Worm (Caenorhabditis elegans) whole organism, L3 larva: ENCODE data around the gene ceh-82.

Source experiments
- ZK546.5 ChIP-seq: sonication (generic microtip); optimal IDR thresholded peaks from 2 replicates; lab custom pipeline; 2017; ENCODE audit warnings: missing biosample characterization, missing genetic modification characterization
- aly-2 ChIP-seq: fragments of 150-350 bp; optimal IDR thresholded peaks from 2 replicates; lab custom pipeline; 2014; ENCODE audit warnings: missing biosample characterization, missing genetic modification characterization
- ama-1 ChIP-seq: fragments of 150-350 bp; optimal IDR thresholded peaks from 2 replicates; lab custom pipeline; 2018
- ceh-16 ChIP-seq: sonication (generic microtip); optimal IDR thresholded peaks from 2 replicates; lab custom pipeline; 2017; ENCODE audit warnings: missing biosample characterization, missing genetic modification characterization
- ceh-82 ChIP-seq: fragments of 150-350 bp; optimal IDR thresholded peaks from 2 replicates; lab custom pipeline; 2014; ENCODE audit warnings: missing biosample characterization, missing genetic modification characterization
- egl-27 ChIP-seq: sonication (generic microtip); optimal IDR thresholded peaks from 4 replicates; lab custom pipeline; 2017; ENCODE audit warnings: missing biosample characterization, missing genetic modification reagents, missing genetic modification characterization
- elt-1 ChIP-seq: fragments of 150-350 bp; optimal IDR thresholded peaks from 2 replicates; lab custom pipeline; 2014; ENCODE audit warnings: missing biosample characterization, missing genetic modification characterization
- elt-2 ChIP-seq: sonication (generic microtip); optimal IDR thresholded peaks from 2 replicates; lab custom pipeline; 2016; ENCODE audit warnings: missing genetic modification reagents, mild to moderate bottlenecking, missing genetic modification characterization, missing compliant biosample characterization
- eor-1 ChIP-seq, 2 experiments: fragments of 150-350 bp; optimal IDR thresholded peaks; 2 replicates each; lab custom pipeline; 2014 to 2018; ENCODE audit warnings: missing biosample characterization in 2 of 2, missing genetic modification characterization in 2 of 2
- hmg-11 ChIP-seq: sonication (generic microtip); optimal IDR thresholded peaks from 2 replicates; lab custom pipeline; 2016; ENCODE audit warnings: missing genetic modification characterization, missing compliant biosample characterization
- jun-1 ChIP-seq: fragments of 150-350 bp; optimal IDR thresholded peaks from 2 replicates; lab custom pipeline; 2014; ENCODE audit warnings: missing biosample characterization, missing genetic modification reagents, missing genetic modification characterization
- lsy-12 ChIP-seq: sonication (generic microtip); optimal IDR thresholded peaks from 2 replicates; lab custom pipeline; 2016; ENCODE audit warnings: mild to moderate bottlenecking, missing genetic modification characterization, missing compliant biosample characterization
- mdl-1 ChIP-seq: fragments of 150-350 bp; optimal IDR thresholded peaks from 2 replicates; lab custom pipeline; 2014; ENCODE audit warnings: missing biosample characterization, missing genetic modification characterization
- mml-1 ChIP-seq: fragments of 150-350 bp; sonication (generic microtip); optimal IDR thresholded peaks from 3 replicates; lab custom pipeline; 2014; ENCODE audit warnings: missing biosample characterization, missing genetic modification characterization
- nhr-12 ChIP-seq: fragments of 150-350 bp; optimal IDR thresholded peaks from 2 replicates; lab custom pipeline; 2014; ENCODE audit warnings: missing biosample characterization, missing genetic modification characterization
- nhr-23 ChIP-seq: fragments of 150-350 bp; optimal IDR thresholded peaks from 2 replicates; lab custom pipeline; 2014; ENCODE audit warnings: missing biosample characterization, missing genetic modification reagents, missing genetic modification characterization
- nhr-25 ChIP-seq: sonication (generic microtip); optimal IDR thresholded peaks from 2 replicates; lab custom pipeline; 2017; ENCODE audit warnings: missing biosample characterization, missing genetic modification characterization
- nhr-28 ChIP-seq: fragments of 150-350 bp; optimal IDR thresholded peaks from 2 replicates; lab custom pipeline; 2014; ENCODE audit warnings: missing biosample characterization, missing genetic modification characterization
- nhr-43 ChIP-seq: sonication (generic microtip); optimal IDR thresholded peaks from 2 replicates; lab custom pipeline; 2016; ENCODE audit warnings: mild to moderate bottlenecking, missing genetic modification characterization, missing compliant biosample characterization; ENCODE audit not compliant: poor library complexity, severe bottlenecking
- nhr-67 ChIP-seq: fragments of 150-350 bp; optimal IDR thresholded peaks from 2 replicates; lab custom pipeline; 2014; ENCODE audit warnings: missing biosample characterization, missing genetic modification characterization
- nhr-76 ChIP-seq: fragments of 150-350 bp; sonication (generic microtip); optimal IDR thresholded peaks from 5 replicates; lab custom pipeline; 2014; ENCODE audit warnings: missing biosample characterization, missing genetic modification characterization
- nhr-77 ChIP-seq: fragments of 150-350 bp; optimal IDR thresholded peaks from 2 replicates; lab custom pipeline; 2014; ENCODE audit warnings: missing biosample characterization, missing genetic modification characterization
- pha-4 ChIP-seq: fragments of 150-350 bp; optimal IDR thresholded peaks from 2 replicates; lab custom pipeline; 2014; ENCODE audit warnings: missing biosample characterization, missing genetic modification reagents, missing genetic modification characterization
- pqm-1 ChIP-seq: fragments of 150-350 bp; optimal IDR thresholded peaks from 2 replicates; lab custom pipeline; 2017; ENCODE audit warnings: missing biosample characterization, missing genetic modification characterization, inconsistent platforms
- sea-2 ChIP-seq: fragments of 150-350 bp; sonication (generic microtip); optimal IDR thresholded peaks from 4 replicates; lab custom pipeline; 2014; ENCODE audit warnings: missing biosample characterization, missing genetic modification reagents, missing genetic modification characterization
- snpc-4 ChIP-seq: fragments of 150-350 bp; optimal IDR thresholded peaks from 2 replicates; lab custom pipeline; 2014; ENCODE audit warnings: missing biosample characterization, missing genetic modification characterization
- unc-39 ChIP-seq: sonication (generic microtip); optimal IDR thresholded peaks from 4 replicates; lab custom pipeline; 2017; ENCODE audit warnings: missing biosample characterization, missing genetic modification characterization
- unc-62 ChIP-seq: fragments of 150-350 bp; sonication (generic microtip); optimal IDR thresholded peaks from 4 replicates; lab custom pipeline; 2014; ENCODE audit warnings: missing biosample characterization, missing genetic modification reagents, missing genetic modification characterization
- zag-1 ChIP-seq: fragments of 150-350 bp; optimal IDR thresholded peaks from 2 replicates; lab custom pipeline; 2014; ENCODE audit warnings: missing biosample characterization, missing genetic modification characterization

ceh-82 gene

DNA sequence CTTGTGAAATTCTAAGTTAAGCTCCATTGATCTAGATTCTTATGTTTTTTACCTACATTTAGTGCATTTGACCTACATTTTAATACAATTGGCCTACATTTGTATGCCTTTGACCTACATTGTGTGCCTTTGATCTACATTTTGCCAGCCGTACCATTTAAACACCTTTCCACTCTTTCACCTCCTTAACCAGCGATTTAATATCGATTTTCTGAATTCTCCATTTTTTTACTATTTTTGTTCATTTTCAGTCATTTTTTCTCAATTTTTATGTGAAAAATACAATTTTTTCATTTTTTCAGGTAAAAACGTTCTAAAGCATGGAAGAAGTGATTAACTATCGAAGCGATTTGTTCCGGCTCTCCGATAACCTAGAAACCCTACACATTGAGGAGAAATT is 19.1 kb upstream of the ceh-82 start, which contains the start of gene btb-7:
Gene btb-7 (plus strand): TSS at position 301 of the 400 bp plus-strand sequence.
- TF ChIP-seq unc-39 (tag; lab: Kevin White, UChicago) (no peak), hmg-11 (no peak), nhr-76 (tag; lab: Kevin White, UChicago) (no peak), mdl-1 (tag; lab: Kevin White, UChicago) (no peak), lsy-12 (no peak)

DNA sequence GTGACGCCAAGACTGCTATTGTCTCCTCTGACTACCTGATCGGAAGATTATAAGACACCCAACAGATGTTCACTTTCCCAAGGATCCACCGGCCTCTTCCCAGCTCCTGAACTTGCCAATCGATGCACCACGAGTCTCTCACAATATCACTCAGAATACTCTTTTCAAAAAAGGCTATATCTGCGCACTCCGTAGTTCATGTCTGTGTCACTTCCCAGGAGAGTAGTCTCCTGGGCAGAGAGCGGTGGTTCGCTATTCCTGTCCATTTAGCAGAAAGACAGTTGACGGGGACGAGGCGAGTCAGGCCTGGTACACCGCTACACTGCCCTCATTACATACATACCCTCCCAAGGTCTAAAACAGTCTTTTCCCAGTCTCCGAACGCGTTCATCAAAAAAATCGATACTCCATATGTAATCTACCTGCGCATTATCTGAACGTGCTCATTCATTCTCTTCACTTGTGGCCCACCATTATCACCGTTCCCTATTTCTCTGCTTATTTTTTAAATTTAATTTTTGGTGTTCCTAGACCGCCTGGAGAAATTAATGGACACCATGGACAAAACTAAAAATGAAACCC is 17.2 kb upstream of the ceh-82 start, which contains the start of gene btb-6:
Gene btb-6 (plus strand): TSS at position 532 of the 582 bp plus-strand sequence.
- TF ChIP-seq nhr-67 (tag; lab: Kevin White, UChicago) (no peak), pha-4 (tag; lab: Kevin White, UChicago) (no peak), ceh-82 (tag; lab: Kevin White, UChicago) (no peak), aly-2 (tag; lab: Kevin White, UChicago) (no peak), ZK546.5 (no peak), elt-1 (tag; lab: Kevin White, UChicago) (no peak), nhr-25 (no peak), mml-1 (tag; lab: Kevin White, UChicago) (no peak), nhr-76 (tag; lab: Kevin White, UChicago) (no peak), hmg-11 (no peak), jun-1 (tag; lab: Kevin White, UChicago) (no peak), zag-1 (tag; lab: Kevin White, UChicago) (no peak), nhr-28 (tag; lab: Kevin White, UChicago) (no peak), nhr-43 (tag; lab: Kevin White, UChicago) (no peak), nhr-12 (tag; lab: Kevin White, UChicago) (no peak), ama-1 (lab: Kevin White, UChicago) (no peak), elt-2 (no peak), nhr-23 (tag; lab: Kevin White, UChicago) (no peak)

DNA sequence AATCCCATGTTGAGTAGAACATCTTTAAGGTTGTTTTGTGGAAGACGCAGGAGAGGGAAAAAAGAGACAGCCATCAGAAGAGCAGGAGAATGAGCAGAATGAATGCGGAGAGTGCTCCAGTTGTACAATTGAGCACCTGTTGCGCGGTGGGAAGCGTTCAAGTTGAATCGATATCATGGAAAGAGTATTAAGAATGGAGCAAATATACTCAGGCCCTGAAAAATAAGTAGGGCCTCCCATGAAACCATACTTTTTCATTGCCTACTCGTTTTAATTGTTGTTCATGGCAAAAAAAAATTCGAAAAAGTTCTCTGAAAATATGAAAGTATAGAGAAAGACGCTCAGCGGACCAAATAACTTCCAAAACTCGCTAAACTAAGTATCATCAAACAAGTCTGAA is 12.9 kb upstream of the ceh-82 start, which contains the start of gene fbxb-48:
Gene fbxb-48 (minus strand): TSS at position 101 of the 400 bp plus-strand sequence.
- no peak for TF ChIP-seq mdl-1 (tag; lab: Kevin White, UChicago)
- no peak for TF ChIP-seq pha-4 (tag; lab: Kevin White, UChicago)
- TF ChIP-seq hmg-11 = no peak

DNA sequence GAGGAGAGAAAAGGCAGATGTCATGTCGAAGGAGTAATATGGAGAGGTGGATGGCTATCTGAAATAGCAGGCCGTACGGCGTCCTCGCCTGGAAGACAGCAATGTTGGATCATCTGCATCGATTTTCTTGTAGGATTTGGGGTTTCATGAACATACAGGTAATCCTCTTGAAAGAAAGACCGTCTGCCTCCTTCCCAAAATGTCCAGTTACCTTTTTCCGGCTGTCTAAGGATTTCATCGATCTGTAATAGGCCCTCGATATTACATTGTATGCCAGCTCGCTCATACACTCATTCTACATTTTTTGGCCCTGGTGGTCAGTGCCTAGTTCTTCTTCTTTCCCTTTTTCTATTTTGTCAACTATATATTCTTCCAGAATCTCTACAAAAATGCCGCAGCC is 9.6 kb upstream of the ceh-82 start, which contains the start of the genes fbxb-5 and btb-8:
Gene fbxb-5 (minus strand): TSS at position 101 of the 400 bp plus-strand sequence.
Gene btb-8 (plus strand): TSS at position 377 of the 400 bp plus-strand sequence.
- TF ChIP-seq ceh-16 = no peak
- TF ChIP-seq eor-1 (tag; optimal IDR thresholded peaks at IDR 0.05; lab: Kevin White, UChicago) = no peak
- no peak for TF ChIP-seq nhr-76 (tag; lab: Kevin White, UChicago)
- TF ChIP-seq pqm-1 = no peak
- TF ChIP-seq unc-62 (GFP tag; lab: Kevin White, UChicago) = no peak
- no peak for TF ChIP-seq sea-2 (GFP tag; lab: Kevin White, UChicago)
- TF ChIP-seq nhr-28 (tag; lab: Kevin White, UChicago) = no peak
- no peak for TF ChIP-seq nhr-23 (tag; lab: Kevin White, UChicago)
- TF ChIP-seq zag-1 (tag; lab: Kevin White, UChicago) = no peak
- TF ChIP-seq jun-1 (tag; lab: Kevin White, UChicago) = no peak
- no peak for TF ChIP-seq snpc-4 (tag; lab: Kevin White, UChicago)
- TF ChIP-seq egl-27 = no peak
- TF ChIP-seq nhr-43 (tag; lab: Kevin White, UChicago) = no peak
- TF ChIP-seq nhr-12 (tag; lab: Kevin White, UChicago) = no peak
- TF ChIP-seq ama-1 (lab: Kevin White, UChicago) = no peak

DNA sequence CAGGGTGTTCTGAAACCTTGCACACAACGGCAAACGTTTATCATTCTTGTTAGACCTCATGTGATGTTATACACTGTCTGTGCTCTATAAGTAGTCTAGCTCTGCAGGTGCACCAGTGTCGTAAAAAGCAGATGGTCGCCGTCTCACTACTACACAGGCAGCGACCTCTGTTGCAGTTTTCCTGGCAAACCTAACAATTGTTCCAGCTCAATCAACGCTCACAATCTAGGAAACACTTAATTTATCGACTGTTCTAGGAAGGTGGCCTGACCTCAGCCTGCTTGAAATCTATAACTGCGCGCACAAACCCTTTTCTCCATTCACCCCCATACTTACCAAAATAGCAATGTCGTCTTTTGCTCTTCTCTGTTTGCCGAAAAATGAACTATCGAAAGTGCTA is 7.7 kb upstream of the ceh-82 start, which contains the start of gene fbxb-11:
Gene fbxb-11 (plus strand): TSS at position 301 of the 400 bp plus-strand sequence.
- TF ChIP-seq nhr-77 (tag; lab: Kevin White, UChicago) (no peak), ceh-16 (no peak)

ce11 chrII:1725735-1726134 is 6.3 kb upstream of the ceh-82 start, which contains the start of gene F45C12.17:
Gene F45C12.17, plus strand, starts transcription at chrII:1726111.
- TF ChIP-seq ZK546.5 = no peak
- no peak for TF ChIP-seq snpc-4 (tag; lab: Kevin White, UChicago)
- no peak for TF ChIP-seq nhr-28 (tag; lab: Kevin White, UChicago)
- no peak for TF ChIP-seq pqm-1
